Fruit fly (Drosophila melanogaster): Measurements from ENCODE around the gene Uba4.

Gene Uba4

dm6 chr2L:8511723-8512122, 5.5 kb upstream of the Uba4 start, which contains the start of gene CG13096:
TSS of gene CG13096 (minus strand) at chr2L:8511866.
- TF ChIP-seq CG8478 (optimal IDR thresholded peaks at IDR 0.05) (no peak), CTCF (optimal IDR thresholded peaks at IDR 0.05) (peak; percentile 63 to 66)

DNA sequence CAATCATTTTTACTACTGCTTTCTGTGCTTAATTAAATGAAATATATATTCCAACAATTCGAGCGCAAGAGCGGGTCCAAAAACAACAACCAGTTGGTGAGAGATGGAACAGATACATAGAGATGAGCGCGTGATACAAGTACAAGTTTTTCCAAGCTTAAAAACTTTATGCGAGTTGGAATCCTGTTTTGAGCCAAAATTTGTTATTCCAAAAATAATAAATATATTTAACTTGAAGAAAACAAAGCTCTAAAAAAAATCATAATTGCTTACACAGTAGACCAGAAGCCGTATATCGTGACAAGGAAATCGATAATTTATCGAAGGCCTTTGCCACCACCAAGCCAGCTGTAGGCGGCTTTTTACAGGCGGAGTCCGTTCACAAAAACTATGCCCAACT, 2.5 kb upstream of the Uba4 start, which contains the start of the genes CG13097 and PIG-U:
CG13097 (minus strand) TSS at position 121 of the 400 bp plus-strand sequence.
PIG-U (plus strand) TSS at position 349 of the 400 bp plus-strand sequence.
- TF ChIP-seq CTCF (optimal IDR thresholded peaks at IDR 0.05) = no peak
- no peak for TF ChIP-seq CG8478 (optimal IDR thresholded peaks at IDR 0.05)

dm6 chr2L:8519390-8519789, 2.2 kb downstream of the Uba4 start, which contains the start of gene Sgp:
TSS of gene Sgp (plus strand) at chr2L:8519690.
- TF ChIP-seq CG8478 (optimal IDR thresholded peaks at IDR 0.05) (no peak), CTCF (optimal IDR thresholded peaks at IDR 0.05) (no peak)

dm6 chr2L:8521724-8522309, 4.6 kb downstream of the Uba4 start, which contains the start of gene Acer:
TSS of gene Acer (plus strand) at chr2L:8521933.
- no peak for TF ChIP-seq CG8478 (optimal IDR thresholded peaks at IDR 0.05)
- no peak for TF ChIP-seq CTCF (optimal IDR thresholded peaks at IDR 0.05)

DNA sequence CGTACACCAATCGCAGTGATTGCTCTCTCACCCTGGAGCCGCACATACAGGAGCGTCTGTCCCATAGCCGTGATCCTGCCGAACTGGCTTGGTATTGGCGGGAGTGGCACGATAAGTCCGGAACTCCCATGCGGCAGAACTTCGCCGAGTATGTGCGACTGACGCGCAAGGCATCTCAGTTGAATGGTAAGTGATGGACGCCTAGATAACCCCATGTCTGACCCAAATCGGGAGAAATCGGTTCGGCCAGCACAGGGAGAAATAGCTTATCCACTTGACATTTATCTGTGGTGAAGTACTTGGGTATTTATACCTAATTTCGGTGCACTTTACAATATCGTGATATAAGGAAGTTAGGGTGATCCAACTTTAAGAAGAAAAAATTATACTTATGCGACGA, 5.6 kb downstream of the Uba4 start:
- TF ChIP-seq CG8478 (optimal IDR thresholded peaks at IDR 0.05) (no peak), CTCF (optimal IDR thresholded peaks at IDR 0.05) (no peak)

dm6 chr2L:8525000-8525399, 7.8 kb downstream of the Uba4 start:
- TF ChIP-seq CG8478 (optimal IDR thresholded peaks at IDR 0.05) (no peak), CTCF (optimal IDR thresholded peaks at IDR 0.05) (no peak)

- TF ChIP-seq CG8478 (optimal IDR thresholded peaks at IDR 0.05) = no peak
- no peak for TF ChIP-seq CTCF (optimal IDR thresholded peaks at IDR 0.05)
Measured at dm6 chr2L:8528318-8528717, 11.1 kb downstream of the Uba4 start, which contains the start of the genes lmgA and lmgB. TSS of gene lmgA (minus strand) at chr2L:8528618. TSS of gene lmgB (minus strand) at chr2L:8528618.

DNA sequence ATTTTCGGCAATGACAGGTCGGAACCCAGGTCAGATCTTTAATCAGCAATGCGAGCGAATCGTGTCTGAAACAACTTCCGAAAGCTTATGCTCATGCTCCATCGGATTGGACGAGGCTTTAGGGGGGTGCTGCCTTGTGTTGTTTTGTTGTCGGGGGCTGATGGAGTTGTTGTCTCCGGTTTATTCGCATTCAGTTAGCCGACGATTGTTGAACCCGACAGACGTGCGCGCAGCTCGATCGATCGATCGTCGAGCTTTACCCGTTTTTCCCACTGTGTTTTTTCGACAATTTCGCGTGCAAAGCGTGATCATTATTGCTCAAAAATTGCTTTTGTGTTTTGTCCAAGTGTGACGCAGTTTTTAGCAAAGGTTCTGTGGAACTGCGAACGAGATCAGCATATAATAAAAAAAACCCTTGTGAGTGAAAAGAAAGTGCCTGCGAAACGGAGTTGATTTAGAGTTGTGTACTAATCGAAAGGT, 11.8 kb downstream of the Uba4 start, which contains the start of gene CG17834:
CG17834 (plus strand) TSS at position 191 of the 480 bp plus-strand sequence.
- TF ChIP-seq CG8478 (optimal IDR thresholded peaks at IDR 0.05) (no peak), CTCF (optimal IDR thresholded peaks at IDR 0.05) (no peak)

DNA sequence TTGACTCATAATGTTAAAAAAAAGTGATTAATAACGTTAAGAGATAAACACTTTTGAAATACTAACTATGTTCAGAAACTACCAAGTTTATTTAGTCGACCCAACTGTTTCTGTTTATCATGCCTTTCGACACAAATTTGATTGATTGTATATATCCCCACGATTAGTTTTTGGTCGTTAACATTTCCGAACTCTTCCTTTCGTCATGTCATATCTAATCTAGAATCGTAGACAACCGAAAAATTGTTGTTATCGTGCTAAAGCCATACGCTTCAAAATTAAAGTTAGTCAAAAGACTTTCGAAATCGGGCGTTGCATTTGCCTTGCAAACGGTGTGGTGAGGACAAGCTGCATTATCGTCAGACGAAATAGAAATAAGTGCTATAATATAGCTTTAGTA, 13.0 kb downstream of the Uba4 start:
- no peak for TF ChIP-seq CG8478 (optimal IDR thresholded peaks at IDR 0.05)
- TF ChIP-seq CTCF (optimal IDR thresholded peaks at IDR 0.05) = no peak

- TF ChIP-seq CTCF (optimal IDR thresholded peaks at IDR 0.05) = no peak
- no peak for TF ChIP-seq CG8478 (optimal IDR thresholded peaks at IDR 0.05)
Measured at dm6 chr2L:8532790-8533189, 15.6 kb downstream of the Uba4 start.

dm6 chr2L:8533632-8534031, 16.4 kb downstream of the Uba4 start:
- TF ChIP-seq CTCF (optimal IDR thresholded peaks at IDR 0.05) (no peak), CG8478 (optimal IDR thresholded peaks at IDR 0.05) (no peak)

DNA sequence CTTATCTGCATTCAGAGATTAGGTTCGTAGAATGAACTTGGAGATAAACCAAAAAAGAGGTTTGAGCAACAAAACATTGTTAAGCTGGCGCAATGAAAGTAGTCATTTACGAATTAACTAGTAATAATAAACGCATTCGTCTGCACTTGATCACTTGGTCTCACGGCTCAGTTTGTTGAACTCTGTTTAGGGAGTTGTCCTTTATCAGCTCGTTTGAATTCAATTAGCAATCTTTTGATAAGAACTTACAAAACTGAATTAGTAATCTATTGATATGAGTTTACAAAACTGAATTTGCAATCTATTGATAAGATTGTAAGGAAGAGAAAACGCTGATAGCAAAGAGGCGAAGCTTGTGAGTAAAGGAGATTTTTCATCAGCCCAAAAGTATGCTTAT, 16.9 kb downstream of the Uba4 start:
- no peak for TF ChIP-seq CTCF (optimal IDR thresholded peaks at IDR 0.05)
- no peak for TF ChIP-seq CG8478 (optimal IDR thresholded peaks at IDR 0.05)

DNA sequence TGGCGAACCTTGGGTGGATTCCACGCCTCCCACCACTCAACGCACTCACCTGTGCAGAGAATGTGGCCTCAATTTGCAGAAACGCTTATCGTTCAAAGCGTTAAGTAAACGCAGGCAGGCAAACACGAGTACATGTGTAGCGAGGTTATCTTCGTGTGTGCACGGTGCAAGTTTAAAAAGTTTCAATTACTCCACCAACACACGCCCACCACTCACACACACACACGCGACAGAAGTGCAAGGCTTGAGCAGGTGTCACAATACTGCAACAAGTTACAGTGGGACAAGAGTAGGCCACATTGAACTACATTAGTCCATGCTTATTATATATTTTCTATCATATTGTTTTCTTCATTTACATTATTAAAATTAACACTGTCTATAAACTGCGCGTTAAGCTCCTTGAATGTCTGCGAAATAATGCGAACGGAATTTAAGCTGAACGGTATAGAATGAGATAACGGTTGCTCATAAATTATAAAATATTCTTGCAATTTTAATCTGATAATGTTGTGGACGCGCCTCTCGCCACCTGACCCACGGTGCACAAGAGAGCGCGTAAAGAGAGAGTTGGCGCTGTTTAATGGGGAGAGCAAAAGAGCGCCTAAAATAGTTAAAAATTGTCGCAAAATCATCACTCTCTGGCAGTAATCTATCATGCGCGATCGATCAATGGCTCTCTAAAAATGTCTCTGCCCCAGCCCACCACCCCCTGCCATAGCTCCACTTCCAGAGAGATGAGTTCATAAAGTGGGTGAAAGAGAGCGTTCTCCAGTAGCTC, 17.5 kb downstream of the Uba4 start:
- no peak for TF ChIP-seq CG8478 (optimal IDR thresholded peaks at IDR 0.05)
- TF ChIP-seq CTCF (optimal IDR thresholded peaks at IDR 0.05) = no peak

- no peak for TF ChIP-seq CTCF (optimal IDR thresholded peaks at IDR 0.05)
- TF ChIP-seq CG8478 (optimal IDR thresholded peaks at IDR 0.05) = no peak
Measured at dm6 chr2L:8535394-8536176, 18.4 kb downstream of the Uba4 start.
